Worm (Caenorhabditis elegans): Measurements from ENCODE around the gene F49F1.4.

- TF ChIP-seq ztf-23 (GFP tag; IDR thresholded peaks at IDR 0.05) (no peak), cog-1 (tag; optimal IDR thresholded peaks at IDR 0.05) (no peak), klf-2 (GFP tag; conservative IDR thresholded peaks at IDR 0.05) (no peak), T22C8.4 (GFP tag; IDR thresholded peaks at IDR 0.05) (no peak), tab-1 (GFP tag; IDR thresholded peaks at IDR 0.05) (no peak), flt-1 (GFP tag; IDR thresholded peaks at IDR 0.05) (no peak), ref-1 (GFP tag; conservative IDR thresholded peaks at IDR 0.05) (no peak), med-1 (GFP tag; optimal IDR thresholded peaks at IDR 0.05; ENCODE audit: insufficient read depth) (no peak)
These were observed 5.5 kb upstream of the F49F1.4 start for ce11 chrIV:4121055-4121454.
